Fruit fly (Drosophila melanogaster) whole organism, embryonic: ENCODE data around the gene Sec24CD.

Source experiments
- Blimp-1 ChIP-seq: fragments of 200-800 bp; sonication (Bioruptor generic); optimal IDR thresholded peaks from 3 replicates; lab custom pipeline; 2018; ENCODE audit warnings: missing biosample characterization, missing genetic modification characterization, mild to moderate bottlenecking, moderate library complexity, missing genetic modification reagents
- CG10147 ChIP-seq: fragments of 200-800 bp; sonication (Bioruptor generic); optimal IDR thresholded peaks from 2 replicates; lab custom pipeline; 2019; ENCODE audit warnings: missing biosample characterization, mild to moderate bottlenecking, missing genetic modification characterization, moderate library complexity
- CG11456 ChIP-seq: fragments of 200-800 bp; sonication (Bioruptor generic); IDR thresholded peaks from 3 replicates; pipeline ENCODE4 v1.3.6; 2022; ENCODE audit warnings: missing biosample characterization, missing genetic modification characterization
- CG14441 ChIP-seq: fragments of 200-800 bp; sonication (Bioruptor generic); IDR thresholded peaks from 2 replicates; pipeline ENCODE4 v1.3.6; 2022; ENCODE audit warnings: missing biosample characterization, missing genetic modification characterization
- CG15269 ChIP-seq: fragments of 200-800 bp; sonication (Bioruptor generic); optimal IDR thresholded peaks from 2 replicates; lab custom pipeline; 2018; ENCODE audit warnings: missing biosample characterization, mild to moderate bottlenecking, missing genetic modification characterization, moderate library complexity
- CG15601 ChIP-seq: fragments of 200-800 bp; sonication (Bioruptor generic); optimal IDR thresholded peaks from 3 replicates; lab custom pipeline; 2019; ENCODE audit warnings: missing biosample characterization, mild to moderate bottlenecking, missing genetic modification characterization, moderate library complexity
- CG15696 ChIP-seq: fragments of 200-800 bp; sonication (Bioruptor generic); optimal IDR thresholded peaks from 2 replicates; lab custom pipeline; 2019; ENCODE audit warnings: missing biosample characterization, mild to moderate bottlenecking, missing genetic modification characterization, moderate library complexity
- CG17328 ChIP-seq: fragments of 200-800 bp; sonication (Bioruptor generic); IDR thresholded peaks from 2 replicates; pipeline ENCODE4 v1.3.6; 2022; ENCODE audit warnings: missing biosample characterization, missing genetic modification characterization
- CG1832 ChIP-seq: fragments of 200-800 bp; sonication (Bioruptor generic); optimal IDR thresholded peaks from 2 replicates; lab custom pipeline; 2017; ENCODE audit warnings: missing biosample characterization, mild to moderate bottlenecking, missing genetic modification characterization, inconsistent platforms
- CG18619 ChIP-seq: fragments of 200-800 bp; sonication (Bioruptor generic); optimal IDR thresholded peaks from 3 replicates; lab custom pipeline; 2017; ENCODE audit warnings: missing biosample characterization, mild to moderate bottlenecking, missing genetic modification characterization
- CG2129 ChIP-seq: fragments of 200-800 bp; sonication (Bioruptor generic); IDR thresholded peaks from 2 replicates; pipeline ENCODE4 v1.3.6; 2022; ENCODE audit warnings: missing biosample characterization, missing genetic modification characterization; ENCODE audit not compliant: partially characterized antibody
- CG2199 ChIP-seq: fragments of 200-800 bp; sonication (Bioruptor generic); IDR thresholded peaks from 3 replicates; pipeline ENCODE4 v1.3.6; 2022; ENCODE audit warnings: missing biosample characterization, missing genetic modification characterization
- CG2202 ChIP-seq: fragments of 200-800 bp; sonication (Bioruptor generic); optimal IDR thresholded peaks from 2 replicates; lab custom pipeline; 2018; ENCODE audit warnings: missing biosample characterization, mild to moderate bottlenecking, missing genetic modification characterization
- CG31224 ChIP-seq: fragments of 200-800 bp; sonication (Bioruptor generic); IDR thresholded peaks from 2 replicates; pipeline ENCODE4 v1.3.6; 2022; ENCODE audit warnings: missing biosample characterization, missing genetic modification characterization
- CG31388 ChIP-seq: fragments of 200-800 bp; sonication (Bioruptor generic); optimal IDR thresholded peaks from 2 replicates; lab custom pipeline; 2016; ENCODE audit warnings: missing biosample characterization, missing genetic modification characterization
- CG6791 ChIP-seq: fragments of 200-800 bp; sonication (Bioruptor generic); IDR thresholded peaks from 3 replicates; pipeline ENCODE4 v1.3.6; 2022; ENCODE audit warnings: missing biosample characterization, missing genetic modification characterization; ENCODE audit not compliant: partially characterized antibody
- CG6854 ChIP-seq: fragments of 200-800 bp; sonication (Bioruptor generic); optimal IDR thresholded peaks from 3 replicates; lab custom pipeline; 2017; ENCODE audit warnings: missing biosample characterization, mild to moderate bottlenecking, missing genetic modification characterization
- CG8281 ChIP-seq: fragments of 200-800 bp; sonication (Bioruptor generic); optimal IDR thresholded peaks from 2 replicates; lab custom pipeline; 2018; ENCODE audit warnings: missing biosample characterization, mild to moderate bottlenecking, missing genetic modification characterization, moderate library complexity
- Camta ChIP-seq: fragments of 200-800 bp; sonication (Bioruptor generic); optimal IDR thresholded peaks from 2 replicates; lab custom pipeline; 2016; ENCODE audit warnings: missing biosample characterization, missing genetic modification characterization
- Dek ChIP-seq: fragments of 200-800 bp; sonication (Bioruptor generic); optimal IDR thresholded peaks from 3 replicates; lab custom pipeline; 2019; ENCODE audit warnings: missing biosample characterization, mild to moderate bottlenecking, missing genetic modification characterization, moderate library complexity
- Dll ChIP-seq: fragments of 200-800 bp; sonication (Bioruptor generic); IDR thresholded peaks from 4 replicates; pipeline ENCODE4 v1.3.6; 2022; ENCODE audit warnings: missing biosample characterization, missing genetic modification characterization; ENCODE audit not compliant: partially characterized antibody
- GATAe ChIP-seq: fragments of 200-800 bp; sonication (Bioruptor generic); conservative IDR thresholded peaks from 2 replicates; pipeline ENCODE4 v1.3.6; 2022; ENCODE audit warnings: missing biosample characterization, missing genetic modification characterization
- HmgZ ChIP-seq: fragments of 200-800 bp; sonication (Bioruptor generic); optimal IDR thresholded peaks from 2 replicates; lab custom pipeline; 2018; ENCODE audit warnings: missing biosample characterization, mild to moderate bottlenecking, missing genetic modification characterization
- MBD-R2 ChIP-seq: fragments of 200-800 bp; sonication (Bioruptor generic); IDR thresholded peaks from 2 replicates; pipeline ENCODE4 v1.3.6; 2022; ENCODE audit warnings: missing biosample characterization, missing genetic modification characterization
- Mes4 ChIP-seq: fragments of 200-800 bp; sonication (Bioruptor generic); optimal IDR thresholded peaks from 2 replicates; lab custom pipeline; 2016; ENCODE audit warnings: missing biosample characterization, missing genetic modification characterization
- PHDP ChIP-seq: fragments of 200-800 bp; sonication (Bioruptor generic); optimal IDR thresholded peaks from 3 replicates; lab custom pipeline; 2018; ENCODE audit warnings: missing biosample characterization, mild to moderate bottlenecking, missing genetic modification characterization, moderate library complexity
- Sry-δ ChIP-seq: fragments of 200-800 bp; sonication (Bioruptor generic); optimal IDR thresholded peaks from 2 replicates; lab custom pipeline; 2016; ENCODE audit warnings: missing biosample characterization, missing genetic modification characterization
- Xbp1 ChIP-seq: fragments of 200-800 bp; sonication (Bioruptor generic); optimal IDR thresholded peaks from 3 replicates; lab custom pipeline; 2016; ENCODE audit warnings: missing biosample characterization, mild to moderate bottlenecking, missing genetic modification characterization
- YL-1 ChIP-seq: fragments of 200-800 bp; sonication (Bioruptor generic); optimal IDR thresholded peaks from 3 replicates; lab custom pipeline; 2017; ENCODE audit warnings: missing biosample characterization, mild to moderate bottlenecking, missing genetic modification characterization
- al ChIP-seq: fragments of 200-800 bp; sonication (Bioruptor generic); IDR thresholded peaks from 2 replicates; pipeline ENCODE4 v1.3.6; 2022; ENCODE audit warnings: missing biosample characterization, missing genetic modification characterization
- ap ChIP-seq: fragments of 200-800 bp; sonication (Bioruptor generic); IDR thresholded peaks from 2 replicates; pipeline ENCODE4 v1.3.6; 2022; ENCODE audit warnings: missing biosample characterization, missing genetic modification characterization
- cato ChIP-seq: fragments of 200-800 bp; sonication (Bioruptor generic); optimal IDR thresholded peaks from 2 replicates; lab custom pipeline; 2016; ENCODE audit warnings: missing biosample characterization, missing genetic modification characterization, borderline replicate concordance
- dmrt11E ChIP-seq: fragments of 200-800 bp; sonication (Bioruptor generic); optimal IDR thresholded peaks from 3 replicates; lab custom pipeline; 2018; ENCODE audit warnings: missing biosample characterization, mild to moderate bottlenecking, missing genetic modification characterization, moderate library complexity
- exex ChIP-seq: fragments of 200-800 bp; sonication (Bioruptor generic); optimal IDR thresholded peaks from 4 replicates; lab custom pipeline; 2018; ENCODE audit warnings: missing biosample characterization, mild to moderate bottlenecking, missing genetic modification characterization, moderate library complexity
- eyg ChIP-seq: fragments of 200-800 bp; sonication (Bioruptor generic); optimal IDR thresholded peaks from 3 replicates; lab custom pipeline; 2016; ENCODE audit warnings: missing biosample characterization, missing genetic modification characterization
- gcm2 ChIP-seq: fragments of 200-800 bp; sonication (Bioruptor generic); optimal IDR thresholded peaks from 2 replicates; lab custom pipeline; 2016; ENCODE audit warnings: missing biosample characterization, missing genetic modification characterization
- grau ChIP-seq: fragments of 200-800 bp; optimal IDR thresholded peaks from 3 replicates; lab custom pipeline; 2019; ENCODE audit warnings: missing biosample characterization, mild to moderate bottlenecking, missing genetic modification characterization, moderate library complexity
- gsb ChIP-seq: fragments of 200-800 bp; sonication (Bioruptor generic); IDR thresholded peaks from 2 replicates; pipeline ENCODE4 v1.3.6; 2022; ENCODE audit warnings: missing biosample characterization, missing genetic modification characterization
- lbe ChIP-seq: fragments of 200-800 bp; sonication (Bioruptor generic); optimal IDR thresholded peaks from 2 replicates; lab custom pipeline; 2016; ENCODE audit warnings: missing biosample characterization, mild to moderate bottlenecking, missing genetic modification characterization
- p53 ChIP-seq: fragments of 200-800 bp; sonication (Bioruptor generic); optimal IDR thresholded peaks from 2 replicates; lab custom pipeline; 2016; ENCODE audit warnings: missing biosample characterization, missing genetic modification characterization
- psq ChIP-seq: fragments of 200-800 bp; sonication (Bioruptor generic); optimal IDR thresholded peaks from 2 replicates; lab custom pipeline; 2017; ENCODE audit warnings: missing biosample characterization, missing genetic modification characterization
- schlank ChIP-seq: fragments of 200-800 bp; sonication (Bioruptor generic); optimal IDR thresholded peaks from 2 replicates; lab custom pipeline; 2018; ENCODE audit warnings: missing biosample characterization, mild to moderate bottlenecking, missing genetic modification characterization
- sens ChIP-seq: fragments of 200-800 bp; sonication (Bioruptor generic); peaks from one replicate; lab custom pipeline; 2016; ENCODE audit warnings: missing biosample characterization, missing genetic modification characterization
- seq ChIP-seq: fragments of 200-800 bp; sonication (Bioruptor generic); IDR thresholded peaks from 2 replicates; pipeline ENCODE4 v1.3.6; 2022; ENCODE audit warnings: missing biosample characterization, missing genetic modification characterization
- sna ChIP-seq: fragments of 200-800 bp; sonication (Bioruptor generic); IDR thresholded peaks from 2 replicates; pipeline ENCODE4 v1.3.6; 2022; ENCODE audit warnings: missing biosample characterization, missing genetic modification characterization; ENCODE audit not compliant: partially characterized antibody
- sug ChIP-seq: fragments of 200-800 bp; optimal IDR thresholded peaks from 2 replicates; lab custom pipeline; 2019; ENCODE audit warnings: missing biosample characterization, mild to moderate bottlenecking, missing genetic modification characterization, moderate library complexity
- tgo ChIP-seq: fragments of 200-800 bp; sonication (Bioruptor generic); IDR thresholded peaks from 3 replicates; pipeline ENCODE4 v1.3.6; 2022; ENCODE audit warnings: missing biosample characterization, missing genetic modification characterization
- tx ChIP-seq: fragments of 200-800 bp; sonication (Bioruptor generic); optimal IDR thresholded peaks from 2 replicates; lab custom pipeline; 2016; ENCODE audit warnings: missing biosample characterization, missing genetic modification characterization
- yki ChIP-seq: fragments of >200 bp; optimal IDR thresholded peaks from 3 replicates; lab custom pipeline; 2018

Gene Sec24CD

dm6 chr2L:2202018-2202852 is 34.4 kb downstream of the Sec24CD start (continued):
- TF ChIP-seq CG2199 (GFP tag; lab: Robert Waterston, UW) (peak; percentile 99), gcm2 (GFP tag; lab: Kevin White, UChicago) (peak; percentile 95), lbe (GFP tag; lab: Kevin White, UChicago) (peak; percentile 99), dmrt11E (tag; lab: Kevin White, UChicago) (peak; percentile 100), CG2129 (GFP tag; lab: Robert Waterston, UW) (0 out of 2 replicates have a peak, but pooled peaks have one; percentile 33), Mes4 (GFP tag; lab: Kevin White, UChicago) (peak; percentile 99), PHDP (peak; percentile 98), CG15601 (tag; lab: Kevin White, UChicago) (peak; percentile 99), CG6854 (GFP tag; lab: Kevin White, UChicago) (peak; percentile 87), grau (tag; lab: Kevin White, UChicago) (peak; percentile 97), CG14441 (GFP tag; lab: Robert Waterston, UW) (peak; percentile 98), cato (peak; percentile 99), schlank (tag; lab: Kevin White, UChicago) (peak; percentile 59), gsb (GFP tag; lab: Robert Waterston, UW) (peak; percentile 79), Camta (peak; percentile 99), CG1832 (GFP tag; lab: Kevin White, UChicago) (peak; percentile 59), Dek (tag; lab: Kevin White, UChicago) (peak; percentile 92), ap (GFP tag; lab: Robert Waterston, UW) (peak; percentile 99), psq (GFP tag; lab: Kevin White, UChicago) (peak; percentile 95), sna (peak; percentile 80), CG11456 (GFP tag; lab: Robert Waterston, UW) (peak; percentile 89), MBD-R2 (GFP tag; lab: Robert Waterston, UW) (peak; percentile 81), Xbp1 (GFP tag; lab: Kevin White, UChicago) (peak; percentile 99), tx (GFP tag; lab: Kevin White, UChicago) (peak; percentile 97), CG17328 (peak; percentile 100), yki (lab: Kevin White, UChicago) (peak; percentile 62), CG10147 (GFP tag; lab: Kevin White, UChicago) (peak; percentile 93), CG31224 (peak; percentile 93), CG15696 (tag; lab: Kevin White, UChicago) (peak; percentile 99), YL-1 (GFP tag; lab: Kevin White, UChicago) (peak; percentile 94), CG31388 (GFP tag; lab: Kevin White, UChicago) (peak; percentile 98), HmgZ (tag; lab: Kevin White, UChicago) (peak; percentile 96), CG15269 (tag; lab: Kevin White, UChicago) (peak; percentile 96), Dll (GFP tag; lab: Robert Waterston, UW) (peak; percentile 68; the same call in 3 of the 4 replicates), CG8281 (tag; lab: Kevin White, UChicago) (peak; percentile 93), al (GFP tag; lab: Robert Waterston, UW) (peak; percentile 60), seq (GFP tag; lab: Robert Waterston, UW) (peak; percentile 98), p53 (GFP tag; lab: Kevin White, UChicago) (peak; percentile 91), GATAe (GFP tag; lab: Robert Waterston, UW) (0 out of 2 replicates have a peak, but pooled peaks have one; percentile 22), eyg (GFP tag; lab: Kevin White, UChicago) (peak; percentile 92), CG18619 (GFP tag; lab: Kevin White, UChicago) (peak; percentile 95), Blimp-1 (peak; percentile 99), Sry-δ (peak; percentile 74), CG2202 (peak; percentile 100), exex (tag; lab: Kevin White, UChicago) (peak; percentile 59), CG6791 (GFP tag; lab: Robert Waterston, UW) (peak; percentile 85), sens (GFP tag; lab: Kevin White, UChicago) (peak; percentile 100), sug (peak; percentile 69), tgo (GFP tag; lab: Robert Waterston, UW) (peak; percentile 98)
